Worm (Caenorhabditis elegans) whole organism, L4/young adult: ENCODE results near the gene sek-4.
A peak's percentile ranks its signal among the peaks of the same experiment; 100 is the strongest.

Source experiments
- W03F9.2 ChIP-seq: fragments of 150-350 bp; optimal IDR thresholded peaks from 2 replicates; lab custom pipeline; 2014; ENCODE audit warnings: missing biosample characterization, missing genetic modification characterization
- dao-5 ChIP-seq: sonication (generic microtip); optimal IDR thresholded peaks from 2 replicates; lab custom pipeline; 2016; ENCODE audit warnings: missing genotype, missing genetic modification characterization, moderate library complexity, missing compliant biosample characterization
- him-1 ChIP-seq: sonication (generic microtip); optimal IDR thresholded peaks from 2 replicates; lab custom pipeline; 2016; ENCODE audit warnings: missing genotype, missing genetic modification reagents, missing genetic modification characterization, missing compliant biosample characterization

sek-4 gene

ce11 chrX:5374742-5375141, at the start of gene sek-4:
sek-4 (plus strand) TSS chrX:5375059.
- TF ChIP-seq W03F9.2 (tag; lab: Kevin White, UChicago) (no peak), him-1 (tag; lab: Kevin White, UChicago) (no peak), dao-5 (tag; lab: Kevin White, UChicago) (no peak)

ce11 chrX:5329236-5329635, 45.6 kb upstream of the sek-4 start, which contains the start of gene C26B9.5:
C26B9.5 (plus strand) TSS chrX:5329479.
- no peak for TF ChIP-seq W03F9.2 (tag; lab: Kevin White, UChicago)
- TF ChIP-seq dao-5 (tag; lab: Kevin White, UChicago) = no peak
- TF ChIP-seq him-1 (tag; lab: Kevin White, UChicago) = no peak

ce11 chrX:5330765-5331164, 44.1 kb upstream of the sek-4 start:
- TF ChIP-seq dao-5 (tag; lab: Kevin White, UChicago) = no peak
- no peak for TF ChIP-seq him-1 (tag; lab: Kevin White, UChicago)
- no peak for TF ChIP-seq W03F9.2 (tag; lab: Kevin White, UChicago)

- TF ChIP-seq dao-5 (tag; lab: Kevin White, UChicago) (no peak), him-1 (tag; lab: Kevin White, UChicago) (no peak), W03F9.2 (tag; lab: Kevin White, UChicago) (no peak)
Observed at ce11 chrX:5335368-5335767, 39.5 kb upstream of the sek-4 start, which contains the start of gene C26B9.6. C26B9.6 (minus strand) TSS chrX:5335468.

DNA sequence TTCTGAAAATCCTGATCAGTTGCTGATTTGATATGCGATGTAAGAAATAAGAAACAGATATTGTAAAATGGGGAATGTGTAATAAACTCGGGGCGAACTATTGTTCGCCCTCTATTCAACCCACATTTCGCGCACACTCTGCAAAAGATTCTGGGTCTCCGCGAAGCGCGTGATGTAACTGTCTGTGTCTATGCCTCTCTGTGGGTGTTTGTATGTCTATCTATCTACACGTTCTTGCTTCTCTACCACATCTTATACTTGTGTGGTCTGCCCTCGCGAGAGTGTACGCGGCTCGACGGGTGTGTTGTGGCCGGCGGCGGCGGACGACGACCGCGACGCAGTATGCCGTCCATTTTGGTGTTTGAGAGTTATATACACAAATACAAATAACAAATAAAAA, 38.4 kb upstream of the sek-4 start:
- TF ChIP-seq dao-5 (tag; lab: Kevin White, UChicago) (no peak), W03F9.2 (tag; lab: Kevin White, UChicago) (peak; percentile 49)

ce11 chrX:5337959-5338358, 36.9 kb upstream of the sek-4 start, which contains the start of gene C26B9.3:
C26B9.3 (plus strand) TSS chrX:5338301.
- TF ChIP-seq W03F9.2 (tag; lab: Kevin White, UChicago) (no peak), him-1 (tag; lab: Kevin White, UChicago) (no peak), dao-5 (tag; lab: Kevin White, UChicago) (no peak)

ce11 chrX:5339357-5339756, 35.5 kb upstream of the sek-4 start:
- TF ChIP-seq dao-5 (tag; lab: Kevin White, UChicago) (no peak), him-1 (tag; lab: Kevin White, UChicago) (no peak), W03F9.2 (tag; lab: Kevin White, UChicago) (no peak)

ce11 chrX:5339889-5340288, 35.0 kb upstream of the sek-4 start, which contains the start of gene C26B9.2:
C26B9.2 (plus strand) TSS chrX:5340189.
- TF ChIP-seq W03F9.2 (tag; lab: Kevin White, UChicago) (no peak), dao-5 (tag; lab: Kevin White, UChicago) (no peak), him-1 (tag; lab: Kevin White, UChicago) (no peak)

DNA sequence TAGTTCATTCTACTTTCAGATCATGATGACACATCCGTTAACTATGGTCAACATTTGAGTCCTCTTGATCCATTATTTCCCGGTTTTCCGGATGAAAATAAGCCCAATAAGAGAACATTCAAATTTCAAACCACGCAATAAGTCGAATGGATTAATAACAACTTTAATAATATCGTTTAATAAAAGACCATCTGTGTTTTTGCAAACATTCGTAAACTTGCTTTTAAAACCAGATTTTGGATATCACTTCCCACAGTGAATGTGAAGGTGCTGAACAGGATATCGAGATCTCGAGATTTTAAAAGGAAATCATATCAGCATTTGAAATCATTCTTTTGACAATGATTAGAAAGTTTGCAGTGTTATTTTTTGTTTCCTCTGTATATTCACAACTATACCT, 32.9 kb upstream of the sek-4 start, which contains the start of gene C26B9.7:
Gene C26B9.7 (plus strand): TSS at position 301 of the 400 bp plus-strand sequence.
- TF ChIP-seq him-1 (tag; lab: Kevin White, UChicago) (no peak), W03F9.2 (tag; lab: Kevin White, UChicago) (no peak), dao-5 (tag; lab: Kevin White, UChicago) (no peak)

DNA sequence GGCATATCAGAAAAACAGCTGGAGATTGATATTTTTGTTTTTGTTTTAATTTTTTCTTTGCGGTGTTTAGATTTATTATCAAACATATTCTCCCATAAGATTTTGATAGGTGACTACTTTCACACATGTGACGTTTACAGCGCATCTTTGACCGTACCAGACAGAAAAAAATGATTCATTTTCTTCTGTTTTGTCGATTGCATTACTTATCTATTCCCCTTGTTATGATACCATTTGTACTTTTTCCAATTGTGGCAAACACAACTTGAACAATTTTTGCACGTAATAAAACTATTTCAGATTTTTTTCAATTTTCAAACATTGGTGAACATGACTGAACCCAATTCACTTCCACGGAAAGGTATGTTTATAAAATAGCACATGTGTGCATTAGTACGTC, 30.6 kb upstream of the sek-4 start, which contains the start of gene C26B9.1:
Gene C26B9.1 (plus strand): TSS at position 301 of the 400 bp plus-strand sequence.
- TF ChIP-seq W03F9.2 (tag; lab: Kevin White, UChicago) (no peak), dao-5 (tag; lab: Kevin White, UChicago) (no peak), him-1 (tag; lab: Kevin White, UChicago) (no peak)

ce11 chrX:5346303-5346702, 28.6 kb upstream of the sek-4 start:
- TF ChIP-seq W03F9.2 (tag; lab: Kevin White, UChicago) (no peak), dao-5 (tag; lab: Kevin White, UChicago) (no peak), him-1 (tag; lab: Kevin White, UChicago) (no peak)

DNA sequence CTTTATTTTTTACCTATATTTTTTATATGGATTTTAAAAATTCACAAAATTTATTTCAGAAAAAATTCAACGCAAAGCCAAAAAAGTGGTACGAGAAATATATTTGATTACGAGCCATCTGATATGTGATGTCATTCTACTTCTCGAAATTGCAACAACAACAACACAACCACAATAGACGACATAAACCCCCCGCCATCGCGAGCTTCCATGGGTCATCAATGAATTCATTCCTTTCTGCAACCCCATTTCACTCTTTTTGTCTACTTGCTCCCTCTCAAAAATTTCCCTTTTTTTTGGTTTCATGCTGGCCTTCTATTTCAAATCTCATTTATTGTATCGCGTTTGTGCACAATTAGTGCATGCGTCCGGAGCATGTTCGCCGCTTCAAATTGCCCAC, 27.0 kb upstream of the sek-4 start:
- TF ChIP-seq dao-5 (tag; lab: Kevin White, UChicago) = no peak
- no peak for TF ChIP-seq him-1 (tag; lab: Kevin White, UChicago)
- no peak for TF ChIP-seq W03F9.2 (tag; lab: Kevin White, UChicago)

- TF ChIP-seq him-1 (tag; lab: Kevin White, UChicago) (no peak), W03F9.2 (tag; lab: Kevin White, UChicago) (no peak), dao-5 (tag; lab: Kevin White, UChicago) (no peak)
Observed at ce11 chrX:5348529-5349148, 26.2 kb upstream of the sek-4 start, which contains the start of gene syx-3. syx-3 (plus strand) TSS chrX:5349098.
